Fruit fly (Drosophila melanogaster) whole organism, prepupa: ENCODE measurements around the gene Polr1E.
A peak's percentile ranks its signal among the peaks of the same experiment; 100 is the strongest.

Source experiments
- Blimp-1 ChIP-seq: fragments of 200-800 bp; sonication (Bioruptor generic); optimal IDR thresholded peaks from 3 replicates; lab custom pipeline; 2017; ENCODE audit warnings: missing biosample characterization, missing genetic modification characterization, mild to moderate bottlenecking, moderate library complexity, missing genetic modification reagents
- CG11294 ChIP-seq: fragments of 200-800 bp; sonication (Bioruptor generic); IDR thresholded peaks from 2 replicates; pipeline ENCODE4 v1.3.6; 2022; ENCODE audit warnings: missing biosample characterization, missing genetic modification characterization
- CG3919 ChIP-seq: fragments of 200-800 bp; sonication (Bioruptor generic); optimal IDR thresholded peaks from 3 replicates; lab custom pipeline; 2016; ENCODE audit warnings: missing biosample characterization, missing genetic modification characterization
- CG6276 ChIP-seq: fragments of 200-800 bp; sonication (Bioruptor generic); optimal IDR thresholded peaks from 2 replicates; lab custom pipeline; 2017; ENCODE audit warnings: missing biosample characterization, mild to moderate bottlenecking, missing genetic modification characterization
- Ets96B ChIP-seq: fragments of 200-800 bp; optimal IDR thresholded peaks from 2 replicates; lab custom pipeline; 2019; ENCODE audit warnings: missing biosample characterization, mild to moderate bottlenecking, missing genetic modification characterization, moderate library complexity
- achi ChIP-seq: fragments of 200-800 bp; sonication (Bioruptor generic); optimal IDR thresholded peaks from 3 replicates; lab custom pipeline; 2016; ENCODE audit warnings: missing biosample characterization, missing genetic modification characterization
- dsx ChIP-seq: fragments of 200-800 bp; optimal IDR thresholded peaks from 3 replicates; lab custom pipeline; 2019; ENCODE audit warnings: missing biosample characterization, mild to moderate bottlenecking, missing genetic modification characterization, moderate library complexity; ENCODE audit not compliant: poor library complexity, severe bottlenecking
- esn ChIP-seq: fragments of 200-800 bp; sonication (Bioruptor generic); optimal IDR thresholded peaks from 2 replicates; lab custom pipeline; 2016; ENCODE audit warnings: missing biosample characterization, mild to moderate bottlenecking, missing genetic modification characterization, moderate library complexity
- lz ChIP-seq: fragments of 200-800 bp; sonication (Bioruptor generic); optimal IDR thresholded peaks from 3 replicates; lab custom pipeline; 2016; ENCODE audit warnings: missing biosample characterization, missing genetic modification characterization
- net ChIP-seq: fragments of 200-800 bp; sonication (Bioruptor generic); optimal IDR thresholded peaks from 3 replicates; lab custom pipeline; 2016; ENCODE audit warnings: missing biosample characterization, missing genetic modification characterization
- vri ChIP-seq: fragments of 200-800 bp; sonication (Bioruptor generic); optimal IDR thresholded peaks from 3 replicates; lab custom pipeline; 2016; ENCODE audit warnings: missing biosample characterization, mild to moderate bottlenecking, missing genetic modification characterization

- TF ChIP-seq CG6276 (GFP tag; lab: Kevin White, UChicago) (no peak), achi (GFP tag; lab: Kevin White, UChicago) (no peak), vri (GFP tag; lab: Kevin White, UChicago) (peak; percentile 17), lz (no peak), esn (GFP tag; lab: Kevin White, UChicago) (no peak), Blimp-1 (GFP tag; lab: Kevin White, UChicago) (no peak), CG11294 (GFP tag; lab: Robert Waterston, UW) (no peak), net (GFP tag; lab: Kevin White, UChicago) (no peak), dsx (GFP tag; lab: Kevin White, UChicago) (no peak), Ets96B (no peak), CG3919 (no peak)
Measured at dm6 chr3R:18280866-18281473, 20.6 kb downstream of the Polr1E start.
